Worm (Caenorhabditis elegans) whole organism, L4 larva: Measurements from ENCODE around the gene psme-3.

ENCODE experiments used
- aly-2 ChIP-seq: sonication (generic microtip); optimal IDR thresholded peaks from 2 replicates; lab custom pipeline; 2018; ENCODE audit warnings: missing biosample characterization, missing genetic modification characterization
- duxl-1 ChIP-seq: sonication (generic microtip); optimal IDR thresholded peaks from 2 replicates; lab custom pipeline; 2016; ENCODE audit warnings: mild to moderate bottlenecking, missing genetic modification characterization, moderate library complexity, missing compliant biosample characterization; ENCODE audit not compliant: poor library complexity
- gei-8 ChIP-seq: fragments of 200-800 bp; sonication (Bioruptor generic); optimal IDR thresholded peaks from 2 replicates; lab custom pipeline; 2018; ENCODE audit warnings: mild to moderate bottlenecking, missing genetic modification characterization, missing compliant biosample characterization
- lin-15B ChIP-seq: fragments of 150-350 bp; sonication (generic microtip); optimal IDR thresholded peaks from 3 replicates; lab custom pipeline; 2014; ENCODE audit warnings: missing biosample characterization, missing genetic modification characterization
- lin-38 ChIP-seq: fragments of 200-800 bp; sonication (Bioruptor generic); IDR thresholded peaks from 2 replicates; pipeline ENCODE4 v1.3.6; 2022; ENCODE audit warnings: missing genetic modification reagents, missing genetic modification characterization, missing compliant biosample characterization
- lir-3 ChIP-seq: sonication (generic microtip); optimal IDR thresholded peaks from 2 replicates; lab custom pipeline; 2016; ENCODE audit warnings: mild to moderate bottlenecking, missing genetic modification characterization, missing compliant biosample characterization
- nhr-76 ChIP-seq: fragments of 150-350 bp; optimal IDR thresholded peaks from 2 replicates; lab custom pipeline; 2014; ENCODE audit warnings: missing biosample characterization, missing genetic modification characterization
- nhr-77 ChIP-seq: fragments of 150-350 bp; optimal IDR thresholded peaks from 2 replicates; lab custom pipeline; 2014; ENCODE audit warnings: missing biosample characterization, missing genetic modification characterization
- pqm-1 ChIP-seq: sonication (generic microtip); optimal IDR thresholded peaks from 2 replicates; lab custom pipeline; 2017; ENCODE audit warnings: missing biosample characterization, missing genetic modification characterization
- snpc-4 ChIP-seq: fragments of 150-350 bp; optimal IDR thresholded peaks from 2 replicates; lab custom pipeline; 2014; ENCODE audit warnings: missing biosample characterization, missing genetic modification characterization
- unc-62 ChIP-seq, 3 experiments: fragments of 150-350 bp in 1 of 3; sonication (generic microtip); optimal IDR thresholded peaks in 2 of 3; peaks in 1 of 3; 1 replicate in 1 of 3; 2 replicates in 2 of 3; lab custom pipeline; 2014 to 2017; ENCODE audit warnings: missing biosample characterization in 3 of 3, missing genetic modification characterization in 3 of 3, missing genetic modification reagents in 3 of 3, missing genotype in 1 of 3
- zfp-3 ChIP-seq: fragments of 200-800 bp; sonication (Bioruptor generic); conservative IDR thresholded peaks from 2 replicates; pipeline ENCODE4 v1.3.6; 2022; ENCODE audit warnings: missing genetic modification reagents, missing genetic modification characterization, missing compliant biosample characterization

ce11 chrIII:11544947-11545346, 23.0 kb upstream of the psme-3 start:
- TF ChIP-seq lir-3 (tag; lab: Kevin White, UChicago) (no peak), snpc-4 (tag; lab: Kevin White, UChicago) (no peak), lin-15B (tag; lab: Kevin White, UChicago) (no peak), nhr-76 (tag; lab: Kevin White, UChicago) (no peak), lin-38 (GFP tag; lab: Robert Waterston, UW) (no peak), duxl-1 (tag; lab: Kevin White, UChicago) (no peak), nhr-77 (tag; lab: Kevin White, UChicago) (no peak), pqm-1 (tag; lab: Kevin White, UChicago) (no peak), gei-8 (GFP tag; lab: Kevin White, UChicago) (no peak), aly-2 (tag; lab: Kevin White, UChicago) (no peak), unc-62 (GFP tag; optimal IDR thresholded peaks at IDR 0.05 in 1 of 2; lab: Kevin White, UChicago) (no peak), unc-62 (tag; optimal IDR thresholded peaks at IDR 0.05; lab: Kevin White, UChicago) (no peak), zfp-3 (GFP tag; lab: Robert Waterston, UW) (no peak)
